Worm (Caenorhabditis elegans): Measurements from ENCODE around the gene F23D12.11.

F23D12.11 gene

DNA sequence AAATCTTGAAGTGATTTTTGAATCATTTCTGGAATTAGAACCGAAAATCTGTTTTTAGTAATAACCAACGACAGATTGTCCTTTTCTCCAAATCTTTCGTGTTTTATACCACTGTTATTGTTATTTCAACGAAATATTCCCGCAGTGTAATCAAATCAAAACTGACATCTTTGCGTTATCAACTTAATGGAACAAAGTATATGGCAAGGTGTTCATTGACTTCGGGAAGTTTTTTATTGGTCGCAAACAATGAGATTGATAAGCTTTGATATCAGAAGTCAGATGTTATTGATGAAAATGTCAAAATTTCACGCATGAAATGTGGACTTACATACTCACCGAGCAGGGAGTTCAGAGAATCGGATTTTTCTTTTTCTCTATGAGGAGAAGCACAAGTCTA is at the start of gene F23D12.11:
TSS of gene F23D12.11 (minus strand) at position 79 of the 400 bp plus-strand sequence.
- TF ChIP-seq tbx-11 (GFP tag; IDR thresholded peaks at IDR 0.05) (no peak), tra-4 (tag; optimal IDR thresholded peaks at IDR 0.05) (no peak), hnd-1 (tag; optimal IDR thresholded peaks at IDR 0.05) (no peak), ceh-13 (GFP tag; optimal IDR thresholded peaks at IDR 0.05) (no peak), flt-1 (GFP tag; IDR thresholded peaks at IDR 0.05) (no peak)

DNA sequence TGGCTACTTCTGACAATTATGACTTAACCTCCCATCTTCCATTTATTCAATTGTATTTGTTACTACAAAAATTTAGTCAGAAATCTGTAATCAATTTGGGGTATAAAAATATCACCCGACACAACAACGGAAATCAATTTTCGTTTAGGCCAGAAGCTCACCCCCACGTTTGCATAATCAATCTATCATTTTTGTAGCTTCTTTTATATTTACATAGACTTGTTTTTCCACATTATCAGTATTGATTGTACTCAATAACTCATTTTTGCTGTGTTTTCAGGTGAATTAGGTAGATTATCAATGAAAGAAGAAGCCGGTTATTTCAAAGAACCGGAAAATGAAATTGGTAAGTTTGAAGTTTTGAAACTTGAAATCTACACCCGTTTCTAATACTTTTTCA is 49.2 kb upstream of the F23D12.11 start, which contains the start of gene M163.5:
TSS of gene M163.5 (plus strand) at position 301 of the 400 bp plus-strand sequence.
- TF ChIP-seq ceh-13 (GFP tag; optimal IDR thresholded peaks at IDR 0.05) (no peak), hmbx-1 (tag; optimal IDR thresholded peaks at IDR 0.05) (no peak), flt-1 (GFP tag; IDR thresholded peaks at IDR 0.05) (no peak), hmg-4 (GFP tag; optimal IDR thresholded peaks at IDR 0.05) (no peak), tbx-11 (GFP tag; IDR thresholded peaks at IDR 0.05) (no peak), aly-1 (tag; optimal IDR thresholded peaks at IDR 0.05) (no peak), scrt-1 (GFP tag; IDR thresholded peaks at IDR 0.05) (no peak), hnd-1 (tag; optimal IDR thresholded peaks at IDR 0.05) (no peak), ceh-36 (tag; optimal IDR thresholded peaks at IDR 0.05) (no peak), sea-1 (GFP tag; conservative IDR thresholded peaks at IDR 0.05) (no peak), pes-1 (GFP tag; IDR thresholded peaks at IDR 0.05) (no peak), B0310.2 (tag; optimal IDR thresholded peaks at IDR 0.05) (no peak), ets-7 (tag; optimal IDR thresholded peaks at IDR 0.05) (no peak), ama-1 (optimal IDR thresholded peaks at IDR 0.05) (no peak)

ce11 chrX:14470687-14471086 is 46.1 kb upstream of the F23D12.11 start, which contains the start of gene M163.10:
Gene M163.10 (plus strand): TSS chrX:14470987.
- TF ChIP-seq sea-1 (GFP tag; conservative IDR thresholded peaks at IDR 0.05) (no peak), tbx-11 (GFP tag; IDR thresholded peaks at IDR 0.05) (no peak), F13C5.2 (tag; optimal IDR thresholded peaks at IDR 0.05) (no peak), scrt-1 (GFP tag; IDR thresholded peaks at IDR 0.05) (no peak), pes-1 (GFP tag; IDR thresholded peaks at IDR 0.05) (no peak), tbx-37 (GFP tag; conservative IDR thresholded peaks at IDR 0.05) (no peak), hnd-1 (tag; optimal IDR thresholded peaks at IDR 0.05) (no peak), ets-7 (tag; optimal IDR thresholded peaks at IDR 0.05) (no peak), ceh-36 (tag; optimal IDR thresholded peaks at IDR 0.05) (no peak)

DNA sequence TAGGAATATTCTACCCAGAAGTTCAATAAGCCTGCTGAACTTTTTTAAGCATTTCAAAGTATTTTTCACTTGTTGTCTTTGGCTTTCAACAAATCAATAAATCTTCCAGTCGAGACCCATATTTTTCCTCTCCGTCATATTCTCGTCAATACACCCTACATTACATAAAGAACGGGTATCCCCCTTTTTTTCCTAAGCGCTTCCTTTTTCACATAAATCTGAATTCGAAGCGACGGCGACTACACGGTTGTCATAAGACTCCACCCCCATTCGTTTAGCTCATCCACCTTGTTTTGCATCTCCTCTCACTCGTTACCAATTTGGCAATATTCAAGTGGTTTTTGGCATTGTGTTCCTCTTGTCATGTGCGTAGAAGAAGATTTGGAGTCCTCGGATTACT is 44.7 kb upstream of the F23D12.11 start, which contains the start of gene M163.9:
TSS of gene M163.9 (plus strand) at position 301 of the 400 bp plus-strand sequence.
- TF ChIP-seq sea-1 (GFP tag; conservative IDR thresholded peaks at IDR 0.05) (no peak), ets-7 (tag; optimal IDR thresholded peaks at IDR 0.05) (no peak), flt-1 (GFP tag; IDR thresholded peaks at IDR 0.05) (no peak), B0310.2 (tag; optimal IDR thresholded peaks at IDR 0.05) (no peak), hmbx-1 (tag; optimal IDR thresholded peaks at IDR 0.05) (no peak), ceh-13 (GFP tag; optimal IDR thresholded peaks at IDR 0.05) (no peak)

DNA sequence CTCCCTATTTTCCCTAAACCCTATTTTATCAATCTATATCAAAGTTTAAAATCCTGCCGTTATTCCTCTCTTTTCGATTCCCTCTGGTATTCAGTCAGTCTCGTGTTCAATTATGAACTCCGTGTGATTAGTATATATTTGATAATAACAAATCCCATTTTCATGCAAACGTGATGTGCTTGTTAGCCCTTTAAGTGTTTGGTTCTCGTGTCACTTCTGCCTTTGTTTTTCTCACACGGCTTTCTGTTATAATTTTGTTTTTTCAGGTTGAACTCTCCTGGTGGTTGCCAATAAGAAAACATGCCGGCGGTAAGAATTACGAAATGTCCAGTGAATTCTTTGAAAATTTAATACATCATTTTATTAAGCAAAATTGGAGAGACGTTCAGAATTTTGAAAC is 42.0 kb upstream of the F23D12.11 start, which contains the start of gene M163.21:
TSS of gene M163.21 (plus strand) at position 301 of the 400 bp plus-strand sequence.
- no peak for TF ChIP-seq ceh-13 (GFP tag; optimal IDR thresholded peaks at IDR 0.05)
- no peak for TF ChIP-seq hmbx-1 (tag; optimal IDR thresholded peaks at IDR 0.05)
- no peak for TF ChIP-seq flt-1 (GFP tag; IDR thresholded peaks at IDR 0.05)
- TF ChIP-seq F13C5.2 (tag; optimal IDR thresholded peaks at IDR 0.05) = no peak
- no peak for TF ChIP-seq tbx-11 (GFP tag; IDR thresholded peaks at IDR 0.05)
- TF ChIP-seq tbx-37 (GFP tag; conservative IDR thresholded peaks at IDR 0.05) = no peak
- no peak for TF ChIP-seq ama-1 (optimal IDR thresholded peaks at IDR 0.05)
- no peak for TF ChIP-seq sea-1 (GFP tag; conservative IDR thresholded peaks at IDR 0.05)
- no peak for TF ChIP-seq scrt-1 (GFP tag; IDR thresholded peaks at IDR 0.05)
- no peak for TF ChIP-seq hnd-1 (tag; optimal IDR thresholded peaks at IDR 0.05)
- TF ChIP-seq ceh-36 (tag; optimal IDR thresholded peaks at IDR 0.05) = no peak
- no peak for TF ChIP-seq ets-7 (tag; optimal IDR thresholded peaks at IDR 0.05)
- TF ChIP-seq pes-1 (GFP tag; IDR thresholded peaks at IDR 0.05) = no peak
- no peak for TF ChIP-seq B0310.2 (tag; optimal IDR thresholded peaks at IDR 0.05)
- no peak for TF ChIP-seq hmg-4 (GFP tag; optimal IDR thresholded peaks at IDR 0.05)
- no peak for TF ChIP-seq aly-1 (tag; optimal IDR thresholded peaks at IDR 0.05)
- TF ChIP-seq tra-4 (tag; optimal IDR thresholded peaks at IDR 0.05) = no peak

- TF ChIP-seq ceh-13 (GFP tag; optimal IDR thresholded peaks at IDR 0.05) (no peak), ceh-36 (tag; optimal IDR thresholded peaks at IDR 0.05) (no peak), ets-7 (tag; optimal IDR thresholded peaks at IDR 0.05) (no peak), hmg-4 (GFP tag; optimal IDR thresholded peaks at IDR 0.05) (no peak), tbx-37 (GFP tag; conservative IDR thresholded peaks at IDR 0.05) (no peak), hmbx-1 (tag; optimal IDR thresholded peaks at IDR 0.05) (no peak), pes-1 (GFP tag; IDR thresholded peaks at IDR 0.05) (no peak), scrt-1 (GFP tag; IDR thresholded peaks at IDR 0.05) (no peak), aly-1 (tag; optimal IDR thresholded peaks at IDR 0.05) (no peak)
These were observed 41.0 kb upstream of the F23D12.11 start, which contains the start of gene M163.22 for ce11 chrX:14465593-14465992. Gene M163.22 (plus strand): TSS chrX:14465893.

DNA sequence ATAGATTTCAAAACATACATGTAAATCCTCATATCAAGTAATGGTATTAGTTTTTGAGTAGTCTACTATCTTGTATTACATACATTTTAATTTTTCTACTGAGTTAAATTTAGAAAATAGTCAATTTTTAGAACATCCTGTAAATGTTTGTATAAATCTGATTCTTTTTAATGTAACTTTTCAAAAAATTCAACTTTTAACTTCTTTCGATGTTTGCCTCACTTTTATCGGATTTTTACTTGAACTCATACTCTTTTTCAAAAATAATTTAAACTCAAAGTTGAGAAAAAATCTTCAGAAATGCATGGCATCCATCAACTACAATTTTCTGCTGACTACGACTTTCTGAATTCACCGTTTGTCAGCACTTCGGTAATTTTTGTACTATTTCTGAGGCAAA is 40.0 kb upstream of the F23D12.11 start, which contains the start of gene M163.7:
TSS of gene M163.7 (plus strand) at position 301 of the 400 bp plus-strand sequence.
- TF ChIP-seq ets-7 (tag; optimal IDR thresholded peaks at IDR 0.05) (no peak), ceh-36 (tag; optimal IDR thresholded peaks at IDR 0.05) (no peak), ama-1 (optimal IDR thresholded peaks at IDR 0.05) (no peak), tra-4 (tag; optimal IDR thresholded peaks at IDR 0.05) (no peak), hnd-1 (tag; optimal IDR thresholded peaks at IDR 0.05) (no peak)

DNA sequence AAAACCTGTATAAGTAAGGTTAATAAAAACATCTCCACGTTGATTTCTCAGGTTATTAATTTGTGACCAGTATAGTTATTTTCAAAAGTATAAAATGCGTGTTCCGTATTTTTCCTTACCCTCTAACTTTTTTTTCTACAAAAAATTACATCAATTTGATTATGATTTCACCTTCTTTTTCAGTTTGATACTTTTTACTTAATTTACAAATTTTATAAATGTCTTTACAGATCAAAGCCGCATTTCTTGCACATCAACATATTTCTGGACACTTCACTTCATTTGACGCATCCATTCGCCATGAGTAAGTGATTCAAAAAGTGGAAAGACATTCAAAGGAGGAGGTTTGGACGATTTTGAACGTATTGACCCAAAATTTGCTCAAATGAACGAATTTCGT is 35.9 kb upstream of the F23D12.11 start, which contains the start of gene Y66C5A.2:
TSS of gene Y66C5A.2 (plus strand) at position 301 of the 400 bp plus-strand sequence.
- no peak for TF ChIP-seq tra-4 (tag; optimal IDR thresholded peaks at IDR 0.05)

Data from whole organism, early embryonic.